Worm (Caenorhabditis elegans): ENCODE measurements around the gene F21G4.3.

- no peak for TF ChIP-seq mdl-1 (tag; optimal IDR thresholded peaks at IDR 0.05)
- TF ChIP-seq ztf-11 (tag; optimal IDR thresholded peaks at IDR 0.05) = no peak
- TF ChIP-seq nhr-237 (tag; optimal IDR thresholded peaks at IDR 0.05) = no peak
- TF ChIP-seq unc-62 (GFP tag; optimal IDR thresholded peaks at IDR 0.05 in 1 of 2) = no peak
- TF ChIP-seq unc-62 (tag; optimal IDR thresholded peaks at IDR 0.05) = no peak
- TF ChIP-seq arid-1 (GFP tag; conservative IDR thresholded peaks at IDR 0.05) = no peak
- no peak for TF ChIP-seq pha-4 (GFP tag; IDR thresholded peaks at IDR 0.05)
- no peak for TF ChIP-seq pha-4 (tag; optimal IDR thresholded peaks at IDR 0.05)
- TF ChIP-seq F10B5.3 (tag; optimal IDR thresholded peaks at IDR 0.05) = no peak
Observed at ce11 chrX:9924962-9925361, 30.0 kb downstream of the F21G4.3 start, which contains the start of gene ugt-23.

Data from whole organism, L4 larva.